Worm (Caenorhabditis elegans) whole organism, mixed stage, embryonic: ENCODE measurements around the gene acl-3.
A peak's percentile ranks its signal among the peaks of the same experiment; 100 is the strongest.

Source experiments
- M03D4.4 ChIP-seq: sonication (generic microtip); optimal IDR thresholded peaks from 2 replicates; lab custom pipeline; 2017; ENCODE audit warnings: mild to moderate bottlenecking, missing genetic modification characterization, missing compliant biosample characterization
- bed-3 ChIP-seq: fragments of 200-800 bp; sonication (Bioruptor generic); optimal IDR thresholded peaks from 3 replicates; lab custom pipeline; 2018; ENCODE audit warnings: mild to moderate bottlenecking, missing genetic modification characterization, moderate library complexity, missing compliant biosample characterization
- blmp-1 ChIP-seq: fragments of 150-350 bp; optimal IDR thresholded peaks from 2 replicates; lab custom pipeline; 2014; ENCODE audit warnings: missing biosample characterization, missing genetic modification characterization
- ceh-39 ChIP-seq: fragments of 150-350 bp; optimal IDR thresholded peaks from 2 replicates; lab custom pipeline; 2014; ENCODE audit warnings: missing biosample characterization, missing genetic modification characterization
- ceh-43 ChIP-seq: fragments of 200-800 bp; sonication (Bioruptor generic); optimal IDR thresholded peaks from 2 replicates; lab custom pipeline; 2018; ENCODE audit warnings: mild to moderate bottlenecking, missing genetic modification characterization, moderate library complexity, missing compliant biosample characterization
- ceh-83 ChIP-seq: fragments of 200-800 bp; sonication (Bioruptor generic); optimal IDR thresholded peaks from 2 replicates; lab custom pipeline; 2018; ENCODE audit warnings: mild to moderate bottlenecking, missing genetic modification characterization, missing compliant biosample characterization
- ces-1 ChIP-seq: fragments of 150-350 bp; optimal IDR thresholded peaks from 2 replicates; lab custom pipeline; 2014; ENCODE audit warnings: missing biosample characterization, missing genetic modification reagents, missing genetic modification characterization
- elt-3 ChIP-seq: fragments of 150-350 bp; optimal IDR thresholded peaks from 2 replicates; lab custom pipeline; 2014; ENCODE audit warnings: missing biosample characterization, missing genetic modification characterization
- flh-1 ChIP-seq: fragments of 200-800 bp; sonication (Bioruptor generic); optimal IDR thresholded peaks from 2 replicates; lab custom pipeline; 2018; ENCODE audit warnings: mild to moderate bottlenecking, missing genetic modification characterization, moderate library complexity, missing compliant biosample characterization
- ham-2 ChIP-seq: fragments of 200-800 bp; sonication (Bioruptor generic); optimal IDR thresholded peaks from 2 replicates; lab custom pipeline; 2018; ENCODE audit warnings: mild to moderate bottlenecking, missing genetic modification characterization, missing compliant biosample characterization
- hlh-1 ChIP-seq: fragments of 150-350 bp; optimal IDR thresholded peaks from 2 replicates; lab custom pipeline; 2014; ENCODE audit warnings: missing biosample characterization, missing genetic modification reagents, missing genetic modification characterization
- lin-13 ChIP-seq: fragments of 150-350 bp; optimal IDR thresholded peaks from 2 replicates; lab custom pipeline; 2014; ENCODE audit warnings: missing biosample characterization, missing genetic modification characterization
- lin-32 ChIP-seq: fragments of 200-800 bp; sonication (Bioruptor generic); optimal IDR thresholded peaks from 2 replicates; lab custom pipeline; 2018; ENCODE audit warnings: mild to moderate bottlenecking, missing genetic modification characterization, missing compliant biosample characterization
- lsy-2 ChIP-seq: fragments of 150-350 bp; optimal IDR thresholded peaks from 2 replicates; lab custom pipeline; 2014; ENCODE audit warnings: missing biosample characterization, missing genetic modification characterization
- mab-5 ChIP-seq: fragments of 150-350 bp; optimal IDR thresholded peaks from 2 replicates; lab custom pipeline; 2014; ENCODE audit warnings: missing biosample characterization, missing genetic modification characterization
- mep-1 ChIP-seq: fragments of 150-350 bp; optimal IDR thresholded peaks from 2 replicates; lab custom pipeline; 2017; ENCODE audit warnings: missing biosample characterization, missing genetic modification reagents, missing genetic modification characterization, inconsistent platforms
- mls-2 ChIP-seq: sonication (generic microtip); optimal IDR thresholded peaks from 2 replicates; lab custom pipeline; 2016; ENCODE audit warnings: mild to moderate bottlenecking, missing genetic modification characterization, moderate library complexity, missing compliant biosample characterization
- nhr-12 ChIP-seq: fragments of 150-350 bp; optimal IDR thresholded peaks from 2 replicates; lab custom pipeline; 2014; ENCODE audit warnings: missing biosample characterization, missing genetic modification characterization
- nhr-237 ChIP-seq: fragments of 150-350 bp; optimal IDR thresholded peaks from 2 replicates; lab custom pipeline; 2014; ENCODE audit warnings: missing biosample characterization, missing genetic modification characterization
- pha-4 ChIP-seq: fragments of 150-350 bp; optimal IDR thresholded peaks from 2 replicates; lab custom pipeline; 2018; ENCODE audit warnings: missing biosample characterization, missing genetic modification reagents, missing genetic modification characterization
- sem-2 ChIP-seq: fragments of 200-800 bp; sonication (Bioruptor generic); optimal IDR thresholded peaks from 2 replicates; lab custom pipeline; 2018; ENCODE audit warnings: mild to moderate bottlenecking, missing genetic modification characterization, missing compliant biosample characterization
- snpc-4 ChIP-seq: fragments of 150-350 bp; optimal IDR thresholded peaks from 2 replicates; lab custom pipeline; 2014; ENCODE audit warnings: missing biosample characterization, missing genetic modification characterization
- sptf-1 ChIP-seq: sonication (generic microtip); optimal IDR thresholded peaks from 2 replicates; lab custom pipeline; 2017; ENCODE audit warnings: mild to moderate bottlenecking, missing genetic modification characterization, moderate library complexity, missing compliant biosample characterization
- tbx-8 ChIP-seq: fragments of 200-800 bp; sonication (Bioruptor generic); optimal IDR thresholded peaks from 2 replicates; lab custom pipeline; 2018; ENCODE audit warnings: mild to moderate bottlenecking, missing genetic modification characterization, moderate library complexity, missing compliant biosample characterization
- unc-120 ChIP-seq: sonication (generic microtip); optimal IDR thresholded peaks from 2 replicates; lab custom pipeline; 2017; ENCODE audit warnings: missing genetic modification characterization, missing compliant biosample characterization; ENCODE audit not compliant: poor library complexity, severe bottlenecking
- unc-39 ChIP-seq: fragments of 150-350 bp; optimal IDR thresholded peaks from 2 replicates; lab custom pipeline; 2014; ENCODE audit warnings: missing biosample characterization, missing genetic modification characterization
- unc-62 ChIP-seq: fragments of 150-350 bp; optimal IDR thresholded peaks from 2 replicates; lab custom pipeline; 2014; ENCODE audit warnings: missing biosample characterization, missing genetic modification reagents, missing genetic modification characterization
- zip-8 ChIP-seq: fragments of 150-350 bp; optimal IDR thresholded peaks from 2 replicates; lab custom pipeline; 2014; ENCODE audit warnings: missing biosample characterization, missing genetic modification characterization
- ztf-11 ChIP-seq: fragments of 150-350 bp; optimal IDR thresholded peaks from 2 replicates; lab custom pipeline; 2014; ENCODE audit warnings: missing biosample characterization, missing genetic modification characterization

The acl-3 gene

DNA sequence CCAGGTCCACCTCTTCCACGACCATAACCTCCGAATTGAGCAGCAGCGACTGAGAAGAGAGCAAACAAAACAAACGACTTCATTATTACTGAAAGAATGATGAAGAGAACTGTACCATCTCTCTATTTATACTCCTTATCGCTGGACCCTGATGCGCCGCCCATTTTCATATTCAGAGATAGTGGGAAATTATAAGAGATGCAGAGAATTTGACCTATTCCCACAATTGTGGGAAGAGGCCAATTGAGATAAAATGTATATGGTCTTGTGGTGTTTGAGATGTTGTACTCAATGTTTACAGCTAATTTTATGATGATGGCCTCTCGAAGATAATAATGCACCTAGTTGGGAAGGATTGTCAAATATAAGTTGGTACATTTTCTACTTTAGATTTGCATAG lies 10.9 kb downstream of the acl-3 start, which contains the start of gene ttr-50:
TSS of gene ttr-50 (minus strand) at position 101 of the 400 bp plus-strand sequence.
- TF ChIP-seq zip-8 (tag; lab: Kevin White, UChicago), result no peak
- no peak for TF ChIP-seq sptf-1 (tag; lab: Kevin White, UChicago)
- no peak for TF ChIP-seq nhr-12 (tag; lab: Kevin White, UChicago)
- TF ChIP-seq M03D4.4, result no peak
- no peak for TF ChIP-seq ztf-11 (tag; lab: Kevin White, UChicago)
- no peak for TF ChIP-seq ceh-43 (GFP tag; lab: Kevin White, UChicago)
- no peak for TF ChIP-seq ham-2
- no peak for TF ChIP-seq mep-1 (tag; lab: Kevin White, UChicago)
- no peak for TF ChIP-seq lsy-2 (tag; lab: Kevin White, UChicago)
- TF ChIP-seq unc-120 (tag; lab: Kevin White, UChicago), result no peak
- no peak for TF ChIP-seq sem-2
- TF ChIP-seq ces-1 (GFP tag; lab: Kevin White, UChicago), result no peak
- no peak for TF ChIP-seq snpc-4 (tag; lab: Kevin White, UChicago)
- TF ChIP-seq ceh-83 (GFP tag; lab: Kevin White, UChicago), result no peak
- TF ChIP-seq unc-62 (GFP tag; lab: Kevin White, UChicago), result no peak
- TF ChIP-seq blmp-1, result no peak
- no peak for TF ChIP-seq ceh-39 (tag; lab: Kevin White, UChicago)
- no peak for TF ChIP-seq unc-39 (tag; lab: Kevin White, UChicago)

- TF ChIP-seq bed-3 (GFP tag; lab: Kevin White, UChicago) (no peak), flh-1 (GFP tag; lab: Kevin White, UChicago) (no peak), sem-2 (no peak), lin-32 (no peak), ces-1 (GFP tag; lab: Kevin White, UChicago) (no peak), mep-1 (tag; lab: Kevin White, UChicago) (no peak), nhr-12 (tag; lab: Kevin White, UChicago) (no peak), lsy-2 (tag; lab: Kevin White, UChicago) (no peak), hlh-1 (tag; lab: Kevin White, UChicago) (no peak), mls-2 (tag; lab: Kevin White, UChicago) (no peak), zip-8 (tag; lab: Kevin White, UChicago) (no peak), blmp-1 (no peak), ceh-39 (tag; lab: Kevin White, UChicago) (no peak), M03D4.4 (no peak), lin-13 (no peak), mab-5 (tag; lab: Kevin White, UChicago) (no peak), ceh-83 (GFP tag; lab: Kevin White, UChicago) (no peak)
- TF ChIP-seq, all 35 proteins: peak for 0
These were observed 13.8 kb downstream of the acl-3 start, which contains the start of gene rbm-17 for ce11 chrIV:11638016-11638415. Gene rbm-17, plus strand, starts transcription at chrIV:11638316.

ce11 chrIV:11636409-11636723 lies 15.5 kb downstream of the acl-3 start, which contains the start of gene F58B3.6:
Gene F58B3.6, plus strand, starts transcription at chrIV:11636648.
- TF ChIP-seq flh-1 (GFP tag; lab: Kevin White, UChicago) (no peak), ceh-39 (tag; lab: Kevin White, UChicago) (no peak), zip-8 (tag; lab: Kevin White, UChicago) (no peak), lin-13 (no peak), unc-62 (GFP tag; lab: Kevin White, UChicago) (no peak), ceh-83 (GFP tag; lab: Kevin White, UChicago) (no peak), elt-3 (no peak), snpc-4 (tag; lab: Kevin White, UChicago) (no peak), mab-5 (tag; lab: Kevin White, UChicago) (no peak)

DNA sequence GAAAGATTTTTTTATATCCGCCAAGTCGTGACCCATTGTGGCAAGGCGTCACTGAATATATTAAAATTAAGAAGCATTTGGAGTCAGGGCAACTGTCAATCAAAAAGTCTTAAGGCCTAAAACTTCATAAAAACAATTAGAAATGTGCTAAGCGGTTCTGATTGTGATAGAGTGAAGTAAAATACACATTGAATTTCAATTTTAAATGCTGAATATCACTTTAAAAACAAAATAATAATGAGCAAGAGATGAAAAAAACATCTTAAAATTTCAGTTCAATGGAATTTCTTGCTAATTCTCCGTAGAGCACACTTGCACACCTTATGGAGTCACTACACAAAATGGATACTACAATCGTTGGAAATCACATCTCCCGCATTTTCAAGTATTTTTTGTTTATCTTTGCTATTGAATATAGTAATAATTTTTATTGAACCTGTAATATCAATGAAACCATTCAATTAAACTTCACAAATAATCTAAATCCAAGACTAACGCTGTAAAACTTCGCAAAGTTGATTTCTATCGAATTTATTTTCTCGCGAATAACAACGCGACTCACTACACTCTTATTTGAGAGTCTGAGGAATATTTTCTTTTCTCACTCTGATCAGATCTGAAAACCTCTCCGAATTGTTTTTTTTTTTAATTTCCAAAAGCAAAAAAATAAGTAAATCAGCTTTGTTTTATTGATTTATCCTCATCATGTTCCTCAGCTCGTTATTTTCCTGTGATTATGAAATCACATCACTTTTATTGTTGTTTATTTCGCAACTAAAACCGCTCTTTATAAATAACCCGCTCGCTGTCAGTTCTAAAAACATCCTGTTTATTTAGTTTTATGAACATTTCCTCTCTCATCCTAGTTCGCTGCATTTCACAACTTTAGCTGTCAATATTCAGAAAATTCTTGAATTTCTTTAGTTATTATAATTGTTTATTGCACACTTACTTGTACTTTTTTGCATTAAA lies 16.1 kb downstream of the acl-3 start, which contains the start of gene mars-1:
TSS of gene mars-1 (minus strand) at position 51 of the 972 bp plus-strand sequence.
- no peak for TF ChIP-seq tbx-8
- no peak for TF ChIP-seq flh-1 (GFP tag; lab: Kevin White, UChicago)
- no peak for TF ChIP-seq bed-3 (GFP tag; lab: Kevin White, UChicago)
- no peak for TF ChIP-seq ceh-83 (GFP tag; lab: Kevin White, UChicago)
- TF ChIP-seq ceh-39 (tag; lab: Kevin White, UChicago), result peak; percentile 66
- peak; percentile 60 for TF ChIP-seq lsy-2 (tag; lab: Kevin White, UChicago)
- TF ChIP-seq mep-1 (tag; lab: Kevin White, UChicago), result peak; percentile 17
- peak; percentile 88 for TF ChIP-seq nhr-237 (tag; lab: Kevin White, UChicago)
- TF ChIP-seq pha-4 (tag; lab: Kevin White, UChicago), result peak; percentile 20
- TF ChIP-seq ceh-43 (GFP tag; lab: Kevin White, UChicago), result no peak
- TF ChIP-seq unc-120 (tag; lab: Kevin White, UChicago), result peak; percentile 3
- no peak for TF ChIP-seq zip-8 (tag; lab: Kevin White, UChicago)
- TF ChIP-seq sem-2, result no peak
- TF ChIP-seq sptf-1 (tag; lab: Kevin White, UChicago), result peak; percentile 50
- peak; percentile 65 for TF ChIP-seq ces-1 (GFP tag; lab: Kevin White, UChicago)
